Fruit fly (Drosophila melanogaster) whole organism, adult: ENCODE data around the gene Atg13.

Experiments
- CG11617 ChIP-seq: fragments of 200-800 bp; sonication (Bioruptor generic); optimal IDR thresholded peaks from 2 replicates; lab custom pipeline; 2017; ENCODE audit warnings: mild to moderate bottlenecking, missing biosample characterization, missing genetic modification reagents, missing genetic modification characterization
- CG12768 ChIP-seq: fragments of 200-800 bp; sonication (Bioruptor generic); optimal IDR thresholded peaks from 2 replicates; lab custom pipeline; 2017; ENCODE audit warnings: missing biosample characterization, missing genetic modification characterization, mild to moderate bottlenecking, moderate library complexity, missing genetic modification reagents
- CG14711 ChIP-seq: fragments of 200-800 bp; sonication (Bioruptor generic); optimal IDR thresholded peaks from 2 replicates; lab custom pipeline; 2018; ENCODE audit warnings: missing biosample characterization, mild to moderate bottlenecking, missing genetic modification characterization, moderate library complexity
- CG1620 ChIP-seq: fragments of 200-800 bp; sonication (Bioruptor generic); optimal IDR thresholded peaks from 2 replicates; lab custom pipeline; 2016; ENCODE audit warnings: missing biosample characterization, missing genetic modification characterization
- CG33017 ChIP-seq: fragments of 200-800 bp; sonication (Bioruptor generic); optimal IDR thresholded peaks from 2 replicates; lab custom pipeline; 2018; ENCODE audit warnings: missing biosample characterization, mild to moderate bottlenecking, missing genetic modification characterization, moderate library complexity
- CG5204 ChIP-seq: fragments of 200-800 bp; sonication (Bioruptor generic); optimal IDR thresholded peaks from 2 replicates; lab custom pipeline; 2016; ENCODE audit warnings: missing biosample characterization, missing genetic modification characterization
- CG7045 ChIP-seq: fragments of 200-800 bp; sonication (Bioruptor generic); optimal IDR thresholded peaks from 2 replicates; lab custom pipeline; 2017; ENCODE audit warnings: missing biosample characterization, mild to moderate bottlenecking, missing genetic modification characterization
- CG7101 ChIP-seq: fragments of 200-800 bp; sonication (Bioruptor generic); optimal IDR thresholded peaks from 2 replicates; lab custom pipeline; 2018; ENCODE audit warnings: missing biosample characterization, mild to moderate bottlenecking, missing genetic modification characterization, moderate library complexity
- Clk ChIP-seq: fragments of 200-800 bp; sonication (Bioruptor generic); optimal IDR thresholded peaks from 2 replicates; lab custom pipeline; 2017; ENCODE audit warnings: missing biosample characterization, missing genetic modification characterization
- Crg-1 ChIP-seq: fragments of 200-800 bp; sonication (Bioruptor generic); optimal IDR thresholded peaks from 2 replicates; lab custom pipeline; 2016; ENCODE audit warnings: missing biosample characterization, missing genetic modification characterization
- Hr96 ChIP-seq: fragments of 200-800 bp; sonication (Bioruptor generic); optimal IDR thresholded peaks from 2 replicates; lab custom pipeline; 2016; ENCODE audit warnings: missing biosample characterization, missing genetic modification characterization
- Mnt ChIP-seq: fragments of 200-800 bp; sonication (Bioruptor generic); optimal IDR thresholded peaks from 2 replicates; lab custom pipeline; 2016; ENCODE audit warnings: missing biosample characterization, mild to moderate bottlenecking, missing genetic modification characterization
- bab1 ChIP-seq: fragments of 200-800 bp; sonication (Bioruptor generic); optimal IDR thresholded peaks from 3 replicates; lab custom pipeline; 2019; ENCODE audit warnings: missing biosample characterization, mild to moderate bottlenecking, missing genetic modification characterization, moderate library complexity
- cic ChIP-seq: fragments of 200-800 bp; sonication (Bioruptor generic); optimal IDR thresholded peaks from 2 replicates; lab custom pipeline; 2017; ENCODE audit warnings: missing biosample characterization, mild to moderate bottlenecking, missing genetic modification characterization, moderate library complexity
- cnc ChIP-seq, 2 experiments: fragments of >200 bp; optimal IDR thresholded peaks; 2 replicates each; lab custom pipeline; 2017
- kay ChIP-seq: fragments of 200-800 bp; sonication (Bioruptor generic); peaks from one replicate; lab custom pipeline; 2016; ENCODE audit warnings: missing biosample characterization, missing genetic modification characterization, borderline replicate concordance
- ovo ChIP-seq: fragments of 200-800 bp; sonication (Bioruptor generic); optimal IDR thresholded peaks from 2 replicates; lab custom pipeline; 2016; ENCODE audit warnings: missing biosample characterization, missing genetic modification characterization
- pad ChIP-seq: fragments of 200-800 bp; sonication (Bioruptor generic); optimal IDR thresholded peaks from 3 replicates; lab custom pipeline; 2017; ENCODE audit warnings: missing biosample characterization, missing genetic modification characterization, mild to moderate bottlenecking, moderate library complexity, missing genetic modification reagents
- tj ChIP-seq: fragments of 200-800 bp; sonication (Bioruptor generic); optimal IDR thresholded peaks from 3 replicates; lab custom pipeline; 2017; ENCODE audit warnings: missing biosample characterization, mild to moderate bottlenecking, missing genetic modification characterization, moderate library complexity
- toe ChIP-seq: fragments of 200-800 bp; sonication (Bioruptor generic); optimal IDR thresholded peaks from 2 replicates; lab custom pipeline; 2016; ENCODE audit warnings: missing biosample characterization, missing genetic modification characterization

Gene Atg13

dm6 chr3R:8349449-8350115, at the start of gene Atg13:
Gene Atg13 (plus strand): TSS chr3R:8349815.
- TF ChIP-seq CG12768 (GFP tag; lab: Kevin White, UChicago): peak; percentile 69
- TF ChIP-seq ovo (GFP tag; lab: Kevin White, UChicago): no peak
- TF ChIP-seq Hr96 (GFP tag; lab: Kevin White, UChicago): no peak
- no peak for TF ChIP-seq CG33017 (tag; lab: Kevin White, UChicago)
- TF ChIP-seq Clk: no peak
- TF ChIP-seq Crg-1 (GFP tag; lab: Kevin White, UChicago): no peak
- TF ChIP-seq bab1 (GFP tag; lab: Kevin White, UChicago): peak; percentile 46
- no peak for TF ChIP-seq CG14711 (tag; lab: Kevin White, UChicago)
- TF ChIP-seq cnc (optimal IDR thresholded peaks at IDR 0.05; lab: Kevin White, UChicago): no peak
- no peak for TF ChIP-seq CG5204 (GFP tag; lab: Kevin White, UChicago)
- peak; percentile 45 for TF ChIP-seq tj (GFP tag; lab: Kevin White, UChicago)
- peak; percentile 18 for TF ChIP-seq pad (GFP tag; lab: Kevin White, UChicago)
- TF ChIP-seq Mnt: peak; percentile 21
- peak; percentile 45 for TF ChIP-seq CG11617 (GFP tag; lab: Kevin White, UChicago)
- TF ChIP-seq toe: peak; percentile 63
- no peak for TF ChIP-seq kay
- no peak for TF ChIP-seq CG7045 (GFP tag; lab: Kevin White, UChicago)
- TF ChIP-seq CG1620 (GFP tag; lab: Kevin White, UChicago): peak; percentile 56
- TF ChIP-seq CG7101: peak; percentile 7
- TF ChIP-seq cic (GFP tag; lab: Kevin White, UChicago): peak; percentile 14

DNA sequence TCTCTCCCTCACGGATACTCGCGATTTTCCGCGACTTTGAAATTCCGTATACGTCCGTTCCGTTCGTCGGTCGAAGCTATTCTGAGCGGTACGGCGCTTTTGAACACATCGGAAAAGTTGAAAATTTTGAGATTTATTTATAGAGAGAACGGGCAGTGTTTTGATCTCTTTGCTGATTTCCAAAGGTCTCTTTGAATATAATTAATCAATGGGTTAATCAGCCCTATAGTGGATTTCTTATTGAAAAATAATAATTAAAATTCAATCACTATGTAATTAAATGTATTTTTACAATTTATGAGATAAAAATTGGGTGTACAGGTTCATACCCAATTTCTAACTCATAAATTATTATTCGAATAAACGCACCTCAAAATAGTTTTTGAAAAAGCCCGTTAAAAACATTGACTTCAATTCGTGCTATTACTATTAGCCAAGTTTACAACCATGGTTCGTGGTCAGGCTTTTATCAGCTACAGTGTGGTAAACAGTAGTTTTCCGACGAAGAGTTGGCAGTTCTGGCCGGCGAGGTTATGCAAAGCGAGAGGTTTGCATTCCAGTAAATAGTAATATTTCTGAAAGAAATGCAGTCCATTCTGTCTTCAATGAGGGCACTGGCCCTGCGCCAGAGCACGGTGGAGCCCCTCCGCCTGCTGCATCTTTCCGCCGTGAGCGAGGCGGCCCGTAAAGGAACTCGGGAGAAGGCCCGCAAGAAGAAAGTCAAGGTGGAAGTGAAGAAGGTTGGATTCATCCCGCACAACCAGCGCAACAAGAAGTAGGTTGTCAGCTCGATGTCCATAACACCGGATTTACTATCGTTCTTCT, 48.5 kb upstream of the Atg13 start, which contains the start of the genes CG9626 and mRpL1:
CG9626 (minus strand) TSS at position 51 of the 825 bp plus-strand sequence.
mRpL1 (plus strand) TSS at position 513 of the 825 bp plus-strand sequence.
- TF ChIP-seq kay: peak; percentile 73
- peak; percentile 50 for TF ChIP-seq Mnt
- no peak for TF ChIP-seq CG7045 (GFP tag; lab: Kevin White, UChicago)
- peak; percentile 19 for TF ChIP-seq pad (GFP tag; lab: Kevin White, UChicago)
- peak; percentile 34 for TF ChIP-seq bab1 (GFP tag; lab: Kevin White, UChicago)
- TF ChIP-seq CG7101: peak; percentile 8
- no peak for TF ChIP-seq cic (GFP tag; lab: Kevin White, UChicago)
- no peak for TF ChIP-seq Crg-1 (GFP tag; lab: Kevin White, UChicago)
- TF ChIP-seq CG11617 (GFP tag; lab: Kevin White, UChicago): peak; percentile 0
- TF ChIP-seq cnc (optimal IDR thresholded peaks at IDR 0.05; lab: Kevin White, UChicago): no peak
- TF ChIP-seq tj (GFP tag; lab: Kevin White, UChicago): no peak
- TF ChIP-seq Hr96 (GFP tag; lab: Kevin White, UChicago): no peak
- no peak for TF ChIP-seq CG12768 (GFP tag; lab: Kevin White, UChicago)
- no peak for TF ChIP-seq CG5204 (GFP tag; lab: Kevin White, UChicago)
- TF ChIP-seq ovo (GFP tag; lab: Kevin White, UChicago): no peak
- no peak for TF ChIP-seq CG33017 (tag; lab: Kevin White, UChicago)
- no peak for TF ChIP-seq Clk
- no peak for TF ChIP-seq CG1620 (GFP tag; lab: Kevin White, UChicago)
- TF ChIP-seq toe: no peak

dm6 chr3R:8303848-8304247, 45.8 kb upstream of the Atg13 start, which contains the start of gene nac:
Gene nac (minus strand): TSS chr3R:8304023.
- TF ChIP-seq CG12768 (GFP tag; lab: Kevin White, UChicago) (peak; percentile 8), Mnt (peak; percentile 6), pad (GFP tag; lab: Kevin White, UChicago) (peak; percentile 7), CG5204 (GFP tag; lab: Kevin White, UChicago) (no peak), CG33017 (tag; lab: Kevin White, UChicago) (no peak), bab1 (GFP tag; lab: Kevin White, UChicago) (peak; percentile 64)

dm6 chr3R:8305110-8305509, 44.5 kb upstream of the Atg13 start, which contains the start of gene Sgt1:
Gene Sgt1 (minus strand): TSS chr3R:8305274.
- TF ChIP-seq kay: no peak
- TF ChIP-seq tj (GFP tag; lab: Kevin White, UChicago): no peak
- peak; percentile 66 for TF ChIP-seq Mnt
- peak; percentile 76 for TF ChIP-seq CG1620 (GFP tag; lab: Kevin White, UChicago)
- peak; percentile 29 for TF ChIP-seq CG33017 (tag; lab: Kevin White, UChicago)
- peak; percentile 64 for TF ChIP-seq cic (GFP tag; lab: Kevin White, UChicago)
- TF ChIP-seq CG7101: peak; percentile 64
- no peak for TF ChIP-seq CG5204 (GFP tag; lab: Kevin White, UChicago)
- TF ChIP-seq bab1 (GFP tag; lab: Kevin White, UChicago): peak; percentile 53
- peak; percentile 34 for TF ChIP-seq CG12768 (GFP tag; lab: Kevin White, UChicago)
- TF ChIP-seq CG14711 (tag; lab: Kevin White, UChicago): peak; percentile 1
- peak; percentile 11 for TF ChIP-seq CG11617 (GFP tag; lab: Kevin White, UChicago)
- peak; percentile 64 for TF ChIP-seq toe
- no peak for TF ChIP-seq pad (GFP tag; lab: Kevin White, UChicago)
- peak; percentile 74 for TF ChIP-seq Crg-1 (GFP tag; lab: Kevin White, UChicago)
- no peak for TF ChIP-seq CG7045 (GFP tag; lab: Kevin White, UChicago)
- TF ChIP-seq cnc (optimal IDR thresholded peaks at IDR 0.05; lab: Kevin White, UChicago): no peak
- TF ChIP-seq ovo (GFP tag; lab: Kevin White, UChicago): peak; percentile 21
- peak; percentile 41 for TF ChIP-seq Clk
- TF ChIP-seq Hr96 (GFP tag; lab: Kevin White, UChicago): no peak
